Worm (Caenorhabditis elegans) whole organism, young adult: ENCODE data around the gene Y54G11A.3.

Experiments
- B0019.2 ChIP-seq: fragments of 200-800 bp; sonication (Bioruptor generic); conservative IDR thresholded peaks from 2 replicates; pipeline ENCODE4 v1.3.6; 2022; ENCODE audit warnings: missing genetic modification reagents, missing genetic modification characterization, missing compliant biosample characterization
- B0035.1 ChIP-seq: sonication (generic microtip); optimal IDR thresholded peaks from 2 replicates; lab custom pipeline; 2016; ENCODE audit warnings: missing genetic modification characterization, mild to moderate bottlenecking, missing compliant biosample characterization, missing genotype, missing genetic modification reagents
- B0336.3 ChIP-seq: fragments of 200-800 bp; sonication (Bioruptor generic); IDR thresholded peaks from 2 replicates; pipeline ENCODE4 v1.3.6; 2022; ENCODE audit warnings: missing genetic modification characterization, missing compliant biosample characterization
- C17E4.6 ChIP-seq: fragments of 200-800 bp; sonication (Bioruptor generic); IDR thresholded peaks from 2 replicates; pipeline ENCODE4 v1.3.6; 2022; ENCODE audit warnings: missing genetic modification reagents, missing genetic modification characterization, missing compliant biosample characterization
- F57C9.4 ChIP-seq: sonication (generic microtip); optimal IDR thresholded peaks from 2 replicates; lab custom pipeline; 2017; ENCODE audit warnings: mild to moderate bottlenecking, missing genetic modification characterization, missing compliant biosample characterization
- T07F8.4 ChIP-seq: sonication (generic microtip); optimal IDR thresholded peaks from 2 replicates; lab custom pipeline; 2016; ENCODE audit warnings: mild to moderate bottlenecking, missing genetic modification characterization, moderate library complexity, missing compliant biosample characterization
- Y95B8A.8 ChIP-seq: fragments of 200-800 bp; sonication (Bioruptor generic); IDR thresholded peaks from 2 replicates; pipeline ENCODE4 v1.3.6; 2022; ENCODE audit warnings: missing genetic modification reagents, missing genetic modification characterization, missing compliant biosample characterization
- akir-1 ChIP-seq: fragments of 200-800 bp; sonication (Bioruptor generic); optimal IDR thresholded peaks from 2 replicates; lab custom pipeline; 2018; ENCODE audit warnings: mild to moderate bottlenecking, missing genetic modification characterization, moderate library complexity, missing compliant biosample characterization
- cebp-1 ChIP-seq, 2 experiments: fragments of 200-800 bp in 1 of 2; sonication (Bioruptor generic) in 1 of 2; sonication (generic microtip) in 1 of 2; IDR thresholded peaks in 1 of 2; optimal IDR thresholded peaks in 1 of 2; 2 replicates each; pipeline versions ENCODE4 v1.3.6 to Lab custom; 2017 to 2022; ENCODE audit warnings: missing compliant biosample characterization in 2 of 2, missing genetic modification characterization in 2 of 2, mild to moderate bottlenecking in 1 of 2, missing genetic modification reagents in 1 of 2, moderate library complexity in 1 of 2
- cebp-2 ChIP-seq: fragments of 200-800 bp; sonication (Bioruptor generic); IDR thresholded peaks from 2 replicates; pipeline ENCODE4 v1.3.6; 2022; ENCODE audit warnings: missing genetic modification characterization, missing compliant biosample characterization
- ceh-27 ChIP-seq: fragments of 200-800 bp; sonication (Bioruptor generic); optimal IDR thresholded peaks from 2 replicates; lab custom pipeline; 2018; ENCODE audit warnings: mild to moderate bottlenecking, missing genetic modification characterization, moderate library complexity, missing compliant biosample characterization
- ceh-40 ChIP-seq: fragments of 200-800 bp; sonication (Bioruptor generic); IDR thresholded peaks from 2 replicates; pipeline ENCODE4 v1.3.6; 2022; ENCODE audit warnings: missing genetic modification characterization, missing compliant biosample characterization
- ceh-91 ChIP-seq: fragments of 200-800 bp; sonication (Bioruptor generic); IDR thresholded peaks from 2 replicates; pipeline ENCODE4 v1.3.6; 2022; ENCODE audit warnings: missing genetic modification reagents, missing genetic modification characterization, missing compliant biosample characterization
- dox-1 ChIP-seq: fragments of 200-800 bp; sonication (Bioruptor generic); IDR thresholded peaks from 2 replicates; pipeline ENCODE4 v1.3.6; 2022; ENCODE audit warnings: missing genetic modification reagents, missing genetic modification characterization, missing compliant biosample characterization
- ekl-4 ChIP-seq: fragments of 200-800 bp; sonication (Bioruptor generic); IDR thresholded peaks from 2 replicates; pipeline ENCODE4 v1.3.6; 2022; ENCODE audit warnings: missing genetic modification reagents, missing genetic modification characterization, missing compliant biosample characterization
- let-526 ChIP-seq: fragments of 200-800 bp; sonication (Bioruptor generic); IDR thresholded peaks from 2 replicates; pipeline ENCODE4 v1.3.6; 2022; ENCODE audit warnings: missing genetic modification reagents, missing genetic modification characterization, missing compliant biosample characterization
- lin-26 ChIP-seq: fragments of 200-800 bp; sonication (Bioruptor generic); IDR thresholded peaks from 2 replicates; pipeline ENCODE4 v1.3.6; 2022; ENCODE audit warnings: missing genetic modification reagents, missing genetic modification characterization, missing compliant biosample characterization
- lin-35 ChIP-seq, 3 experiments: fragments of 150-350 bp in 2 of 3; sonication (generic microtip) in 1 of 3; optimal IDR thresholded peaks; 2 replicates each; lab custom pipeline; 2014 to 2018; ENCODE audit warnings: missing biosample characterization in 3 of 3, missing genetic modification characterization in 3 of 3, missing genetic modification reagents in 3 of 3
- madf-6 ChIP-seq: fragments of 200-800 bp; sonication (Bioruptor generic); IDR thresholded peaks from 2 replicates; pipeline ENCODE4 v1.3.6; 2022; ENCODE audit warnings: missing genetic modification reagents, missing genetic modification characterization, missing compliant biosample characterization
- mcd-1 ChIP-seq: fragments of 200-800 bp; sonication (Bioruptor generic); IDR thresholded peaks from 2 replicates; pipeline ENCODE4 v1.3.6; 2022; ENCODE audit warnings: missing genetic modification reagents, missing genetic modification characterization, missing compliant biosample characterization
- mel-28 ChIP-seq: sonication (generic microtip); optimal IDR thresholded peaks from 2 replicates; lab custom pipeline; 2016; ENCODE audit warnings: borderline replicate concordance, mild to moderate bottlenecking, missing genetic modification characterization, missing compliant biosample characterization
- nfya-1 ChIP-seq: sonication (generic microtip); optimal IDR thresholded peaks from 2 replicates; lab custom pipeline; 2017; ENCODE audit warnings: antibody characterized with exemption, missing compliant biosample characterization, missing genetic modification characterization, borderline replicate concordance; ENCODE audit not compliant: insufficient read depth
- nhr-27 ChIP-seq: fragments of 200-800 bp; sonication (Bioruptor generic); optimal IDR thresholded peaks from 2 replicates; lab custom pipeline; 2018; ENCODE audit warnings: mild to moderate bottlenecking, missing genetic modification characterization, moderate library complexity, missing compliant biosample characterization
- nhr-80 ChIP-seq: sonication (generic microtip); optimal IDR thresholded peaks from 2 replicates; lab custom pipeline; 2016; ENCODE audit warnings: missing genetic modification characterization, missing compliant biosample characterization
- repo-1 ChIP-seq: sonication (generic microtip); optimal IDR thresholded peaks from 2 replicates; lab custom pipeline; 2017; ENCODE audit warnings: mild to moderate bottlenecking, missing genetic modification characterization, missing compliant biosample characterization
- rpc-1 ChIP-seq, 2 experiments: fragments of 150-350 bp in 1 of 2; sonication (generic microtip) in 1 of 2; optimal IDR thresholded peaks; 2 replicates each; lab custom pipeline; 2014 to 2018; ENCODE audit warnings: missing biosample characterization in 1 of 2, missing genetic modification characterization in 1 of 2, missing genetic modification reagents in 1 of 2, missing genotype in 1 of 2
- sea-2 ChIP-seq: fragments of 200-800 bp; sonication (Bioruptor generic); IDR thresholded peaks from 2 replicates; pipeline ENCODE4 v1.3.6; 2022; ENCODE audit warnings: missing genetic modification characterization, missing compliant biosample characterization
- unc-62 ChIP-seq: fragments of 150-350 bp; optimal IDR thresholded peaks from 2 replicates; lab custom pipeline; 2014; ENCODE audit warnings: missing biosample characterization, missing genetic modification reagents, missing genetic modification characterization
- zfh-2 ChIP-seq: fragments of 200-800 bp; sonication (Bioruptor generic); conservative IDR thresholded peaks from 2 replicates; pipeline ENCODE4 v1.3.6; 2022; ENCODE audit warnings: missing genetic modification reagents, missing genetic modification characterization, missing compliant biosample characterization
- ztf-26 ChIP-seq: sonication (generic microtip); optimal IDR thresholded peaks from 2 replicates; lab custom pipeline; 2017; ENCODE audit warnings: missing genetic modification characterization, missing compliant biosample characterization

Gene Y54G11A.3

ce11 chrII:14288968-14289367 lies 12.5 kb downstream of the Y54G11A.3 start, which contains the start of gene srh-42:
Gene srh-42 (minus strand): TSS chrII:14289068.
- TF ChIP-seq let-526 (GFP tag; lab: Robert Waterston, UW) (no peak), B0019.2 (GFP tag; lab: Robert Waterston, UW) (no peak), zfh-2 (GFP tag; lab: Robert Waterston, UW) (no peak), ztf-26 (no peak)

ce11 chrII:14290846-14291245 lies 14.4 kb downstream of the Y54G11A.3 start:
- TF ChIP-seq dox-1 = no peak
- no peak for TF ChIP-seq B0336.3 (GFP tag; lab: Robert Waterston, UW)
- TF ChIP-seq nhr-80 (tag; lab: Kevin White, UChicago) = peak; percentile 5
- no peak for TF ChIP-seq T07F8.4 (tag; lab: Kevin White, UChicago)
- no peak for TF ChIP-seq C17E4.6 (GFP tag; lab: Robert Waterston, UW)
- no peak for TF ChIP-seq mel-28 (tag; lab: Kevin White, UChicago)
- TF ChIP-seq cebp-1 (GFP tag; IDR thresholded peaks at IDR 0.05; lab: Robert Waterston, UW) = peak; percentile 85
- TF ChIP-seq cebp-1 (tag; optimal IDR thresholded peaks at IDR 0.05; lab: Kevin White, UChicago) = peak; percentile 90
- no peak for TF ChIP-seq nhr-27
- no peak for TF ChIP-seq ceh-40
- no peak for TF ChIP-seq rpc-1 (optimal IDR thresholded peaks at IDR 0.05; lab: Kevin White, UChicago)
- TF ChIP-seq rpc-1 (tag; optimal IDR thresholded peaks at IDR 0.05; lab: Kevin White, UChicago) = no peak
- TF ChIP-seq repo-1 (tag; lab: Kevin White, UChicago) = no peak
- TF ChIP-seq B0035.1 (tag; lab: Kevin White, UChicago) = no peak
- no peak for TF ChIP-seq unc-62 (GFP tag; lab: Kevin White, UChicago)
- no peak for TF ChIP-seq ceh-27 (GFP tag; lab: Kevin White, UChicago)
- TF ChIP-seq zfh-2 (GFP tag; lab: Robert Waterston, UW) = no peak
- TF ChIP-seq cebp-2 (GFP tag; lab: Robert Waterston, UW) = no peak
- TF ChIP-seq ztf-26 = no peak
- no peak for TF ChIP-seq akir-1 (GFP tag; lab: Kevin White, UChicago)

- TF ChIP-seq mcd-1 = peak; percentile 35; the same call in 1 of the 2 replicates
These were observed 15.4 kb downstream of the Y54G11A.3 start for ce11 chrII:14291854-14292253.

ce11 chrII:14292519-14292918 lies 16.1 kb downstream of the Y54G11A.3 start, which contains the start of gene Y54G11A.4:
Gene Y54G11A.4 (plus strand): TSS chrII:14292819.
- TF ChIP-seq nfya-1 = no peak
- TF ChIP-seq ceh-91 (GFP tag; lab: Robert Waterston, UW) = no peak
- no peak for TF ChIP-seq madf-6 (GFP tag; lab: Robert Waterston, UW)
- TF ChIP-seq F57C9.4 (tag; lab: Kevin White, UChicago) = no peak
- no peak for TF ChIP-seq repo-1 (tag; lab: Kevin White, UChicago)
- TF ChIP-seq sea-2 = no peak
- no peak for TF ChIP-seq lin-26
- no peak for TF ChIP-seq mcd-1
- TF ChIP-seq ekl-4 = no peak

- TF ChIP-seq Y95B8A.8 (GFP tag; lab: Robert Waterston, UW) = no peak
- no peak for TF ChIP-seq lin-35 (GFP tag; optimal IDR thresholded peaks at IDR 0.05; lab: Kevin White, UChicago)
- TF ChIP-seq cebp-1 (GFP tag; IDR thresholded peaks at IDR 0.05; lab: Robert Waterston, UW) = no peak
- TF ChIP-seq cebp-1 (tag; optimal IDR thresholded peaks at IDR 0.05; lab: Kevin White, UChicago) = no peak
These were observed 18.0 kb downstream of the Y54G11A.3 start for ce11 chrII:14294390-14294789.
